Fruit fly (Drosophila melanogaster) whole organism, prepupa: ENCODE results near the gene fon.

Experiments used
- Blimp-1 ChIP-seq: fragments of 200-800 bp; sonication (Bioruptor generic); optimal IDR thresholded peaks from 3 replicates; lab custom pipeline; 2017; ENCODE audit warnings: missing biosample characterization, missing genetic modification characterization, mild to moderate bottlenecking, moderate library complexity, missing genetic modification reagents
- CG10669 ChIP-seq: fragments of 200-800 bp; sonication (Bioruptor generic); optimal IDR thresholded peaks from 3 replicates; lab custom pipeline; 2018; ENCODE audit warnings: missing biosample characterization, mild to moderate bottlenecking, missing genetic modification characterization, moderate library complexity
- CG11294 ChIP-seq: fragments of 200-800 bp; sonication (Bioruptor generic); IDR thresholded peaks from 2 replicates; pipeline ENCODE4 v1.3.6; 2022; ENCODE audit warnings: missing biosample characterization, missing genetic modification characterization
- CG11762 ChIP-seq: fragments of 200-800 bp; sonication (Bioruptor generic); optimal IDR thresholded peaks from 3 replicates; lab custom pipeline; 2016; ENCODE audit warnings: missing biosample characterization, missing genetic modification characterization; ENCODE audit not compliant: insufficient read depth
- CG11902 ChIP-seq: fragments of 200-800 bp; sonication (Bioruptor generic); optimal IDR thresholded peaks from 3 replicates; lab custom pipeline; 2016; ENCODE audit warnings: missing biosample characterization, missing genetic modification characterization
- CG1621 ChIP-seq: fragments of 200-800 bp; sonication (Bioruptor generic); optimal IDR thresholded peaks from 3 replicates; lab custom pipeline; 2018; ENCODE audit warnings: missing biosample characterization, mild to moderate bottlenecking, missing genetic modification characterization
- CG16779 ChIP-seq: fragments of 200-800 bp; sonication (Bioruptor generic); optimal IDR thresholded peaks from 3 replicates; lab custom pipeline; 2017; ENCODE audit warnings: missing biosample characterization, mild to moderate bottlenecking, missing genetic modification characterization
- CG31627 ChIP-seq: fragments of 200-800 bp; sonication (Bioruptor generic); optimal IDR thresholded peaks from 3 replicates; lab custom pipeline; 2016; ENCODE audit warnings: missing biosample characterization, missing genetic modification characterization
- CG32006 ChIP-seq: fragments of 200-800 bp; sonication (Bioruptor generic); optimal IDR thresholded peaks from 3 replicates; lab custom pipeline; 2017; ENCODE audit warnings: missing biosample characterization, mild to moderate bottlenecking, missing genetic modification characterization
- CG34406 ChIP-seq: fragments of 200-800 bp; sonication (Bioruptor generic); optimal IDR thresholded peaks from 3 replicates; lab custom pipeline; 2016; ENCODE audit warnings: missing biosample characterization, missing genetic modification characterization
- CG3919 ChIP-seq: fragments of 200-800 bp; sonication (Bioruptor generic); optimal IDR thresholded peaks from 3 replicates; lab custom pipeline; 2016; ENCODE audit warnings: missing biosample characterization, missing genetic modification characterization
- CG4318 ChIP-seq: fragments of 200-800 bp; sonication (Bioruptor generic); optimal IDR thresholded peaks from 3 replicates; lab custom pipeline; 2017; ENCODE audit warnings: missing biosample characterization, mild to moderate bottlenecking, missing genetic modification characterization
- CG6792 ChIP-seq: fragments of 200-800 bp; sonication (Bioruptor generic); optimal IDR thresholded peaks from 3 replicates; lab custom pipeline; 2016; ENCODE audit warnings: missing biosample characterization, missing genetic modification characterization
- CG6808 ChIP-seq: fragments of 200-800 bp; sonication (Bioruptor generic); optimal IDR thresholded peaks from 3 replicates; lab custom pipeline; 2017; ENCODE audit warnings: missing biosample characterization, missing genetic modification characterization, mild to moderate bottlenecking, moderate library complexity, missing genetic modification reagents
- CG7368 ChIP-seq: fragments of 200-800 bp; sonication (Bioruptor generic); optimal IDR thresholded peaks from 3 replicates; lab custom pipeline; 2016; ENCODE audit warnings: missing biosample characterization, missing genetic modification characterization
- CG8119 ChIP-seq: fragments of 200-800 bp; sonication (Bioruptor generic); IDR thresholded peaks from 3 replicates; pipeline ENCODE4 v1.3.6; 2022; ENCODE audit warnings: missing biosample characterization, missing genetic modification characterization
- CG8632 ChIP-seq: fragments of 200-800 bp; sonication (Bioruptor generic); optimal IDR thresholded peaks from 3 replicates; lab custom pipeline; 2016; ENCODE audit warnings: missing biosample characterization, missing genetic modification characterization
- Eip75B ChIP-seq: fragments of 200-800 bp; sonication (Bioruptor generic); optimal IDR thresholded peaks from 3 replicates; lab custom pipeline; 2016; ENCODE audit warnings: missing biosample characterization, missing genetic modification characterization
- Eip93F ChIP-seq: fragments of 200-800 bp; sonication (Bioruptor generic); optimal IDR thresholded peaks from 2 replicates; lab custom pipeline; 2016; ENCODE audit warnings: missing biosample characterization, mild to moderate bottlenecking, missing genetic modification characterization
- Ets21C ChIP-seq: fragments of 200-800 bp; sonication (Bioruptor generic); optimal IDR thresholded peaks from 3 replicates; lab custom pipeline; 2016; ENCODE audit warnings: missing biosample characterization, missing genetic modification characterization
- Hr38 ChIP-seq: sonication (Bioruptor generic); optimal IDR thresholded peaks from 2 replicates; lab custom pipeline; 2016; ENCODE audit warnings: missing biosample characterization, missing genetic modification characterization
- Hr39 ChIP-seq: fragments of 200-800 bp; sonication (Bioruptor generic); optimal IDR thresholded peaks from 2 replicates; lab custom pipeline; 2016; ENCODE audit warnings: missing biosample characterization, missing genetic modification characterization
- Hr4 ChIP-seq: fragments of 200-800 bp; sonication (Bioruptor generic); optimal IDR thresholded peaks from 3 replicates; lab custom pipeline; 2016; ENCODE audit warnings: missing biosample characterization, missing genetic modification characterization
- Met ChIP-seq: fragments of 200-800 bp; sonication (Bioruptor generic); optimal IDR thresholded peaks from 3 replicates; lab custom pipeline; 2016; ENCODE audit warnings: missing biosample characterization, missing genetic modification characterization
- OdsH ChIP-seq: fragments of 200-800 bp; sonication (Bioruptor generic); optimal IDR thresholded peaks from 3 replicates; lab custom pipeline; 2016; ENCODE audit warnings: missing biosample characterization, missing genetic modification characterization
- Smox ChIP-seq: fragments of 200-800 bp; sonication (Bioruptor generic); optimal IDR thresholded peaks from 3 replicates; lab custom pipeline; 2016; ENCODE audit warnings: missing biosample characterization, missing genetic modification characterization
- Sox14 ChIP-seq: fragments of 200-800 bp; sonication (Bioruptor generic); optimal IDR thresholded peaks from 3 replicates; lab custom pipeline; 2016; ENCODE audit warnings: missing biosample characterization, missing genetic modification characterization
- Sox15 ChIP-seq: fragments of 200-800 bp; sonication (Bioruptor generic); optimal IDR thresholded peaks from 3 replicates; lab custom pipeline; 2016; ENCODE audit warnings: missing biosample characterization, missing genetic modification characterization
- acj6 ChIP-seq: fragments of 200-800 bp; sonication (Bioruptor generic); optimal IDR thresholded peaks from 3 replicates; lab custom pipeline; 2016; ENCODE audit warnings: missing biosample characterization, missing genetic modification characterization
- cyc ChIP-seq: fragments of 200-800 bp; sonication (Bioruptor generic); optimal IDR thresholded peaks from 3 replicates; lab custom pipeline; 2016; ENCODE audit warnings: missing biosample characterization, missing genetic modification characterization
- dac ChIP-seq: fragments of 200-800 bp; sonication (Bioruptor generic); optimal IDR thresholded peaks from 2 replicates; lab custom pipeline; 2017; ENCODE audit warnings: missing biosample characterization, mild to moderate bottlenecking, missing genetic modification characterization
- dsx ChIP-seq: fragments of 200-800 bp; optimal IDR thresholded peaks from 3 replicates; lab custom pipeline; 2019; ENCODE audit warnings: missing biosample characterization, mild to moderate bottlenecking, missing genetic modification characterization, moderate library complexity; ENCODE audit not compliant: poor library complexity, severe bottlenecking
- eg ChIP-seq: fragments of 200-800 bp; sonication (Bioruptor generic); IDR thresholded peaks from 3 replicates; pipeline ENCODE4 v1.3.6; 2022; ENCODE audit warnings: missing biosample characterization, missing genetic modification characterization
- fd85E ChIP-seq: fragments of 200-800 bp; sonication (Bioruptor generic); optimal IDR thresholded peaks from 3 replicates; lab custom pipeline; 2016; ENCODE audit warnings: missing biosample characterization, missing genetic modification characterization
- fkh ChIP-seq: fragments of 200-800 bp; sonication (Bioruptor generic); optimal IDR thresholded peaks from 3 replicates; lab custom pipeline; 2017; ENCODE audit warnings: missing biosample characterization, mild to moderate bottlenecking, missing genetic modification characterization, moderate library complexity
- pdm3 ChIP-seq: fragments of 200-800 bp; sonication (Bioruptor generic); optimal IDR thresholded peaks from 3 replicates; lab custom pipeline; 2016; ENCODE audit warnings: missing biosample characterization, missing genetic modification characterization
- salr ChIP-seq, 2 experiments: fragments of 200-800 bp; sonication (Bioruptor generic); optimal IDR thresholded peaks; 3 replicates each; lab custom pipeline; 2016 to 2018; ENCODE audit warnings: missing biosample characterization in 2 of 2, missing genetic modification characterization in 2 of 2, mild to moderate bottlenecking in 1 of 2
- ss ChIP-seq, 2 experiments: fragments of 200-800 bp; sonication (Bioruptor generic); optimal IDR thresholded peaks; 2 replicates in 1 of 2; 3 replicates in 1 of 2; lab custom pipeline; 2017 to 2018; ENCODE audit warnings: mild to moderate bottlenecking in 2 of 2, missing biosample characterization in 2 of 2, missing genetic modification characterization in 2 of 2, moderate library complexity in 1 of 2
- svp ChIP-seq: fragments of 200-800 bp; sonication (Bioruptor generic); peaks from one replicate; lab custom pipeline; 2016; ENCODE audit warnings: missing biosample characterization, missing genetic modification characterization
- topi ChIP-seq: fragments of 200-800 bp; sonication (Bioruptor generic); optimal IDR thresholded peaks from 3 replicates; lab custom pipeline; 2016; ENCODE audit warnings: missing biosample characterization, missing genetic modification characterization

fon gene

DNA sequence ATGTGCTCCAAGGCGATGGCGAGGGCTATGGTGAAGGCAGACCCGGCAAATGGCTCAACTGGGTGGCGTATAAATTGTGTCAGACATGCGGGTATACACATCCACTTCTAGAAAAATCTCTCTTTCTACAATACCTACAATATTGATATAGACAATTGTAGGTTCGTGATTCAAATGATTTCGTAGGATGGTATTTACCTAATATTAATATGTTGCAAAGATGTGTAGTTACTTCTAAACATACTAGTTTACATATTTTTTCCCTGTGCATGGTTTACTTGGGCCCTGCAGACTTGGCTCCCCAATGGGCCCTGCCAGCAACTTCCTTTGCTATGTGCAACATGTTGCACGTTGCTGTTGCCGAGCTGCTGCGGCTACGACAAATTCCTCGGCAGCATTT lies 44.0 kb downstream of the fon start (continued):
- TF ChIP-seq CG31627 (peak; percentile 25), CG3919 (GFP tag; lab: Kevin White, UChicago) (peak; percentile 82), topi (GFP tag; lab: Kevin White, UChicago) (peak; percentile 36), Met (GFP tag; lab: Kevin White, UChicago) (peak; percentile 7), ss (GFP tag; optimal IDR thresholded peaks at IDR 0.05; lab: Kevin White, UChicago) (peak; percentile 77 to 86), CG4318 (GFP tag; lab: Kevin White, UChicago) (peak; percentile 66), salr (GFP tag; optimal IDR thresholded peaks at IDR 0.05; lab: Kevin White, UChicago) (peak; percentile 82 to 85), CG34406 (GFP tag; lab: Kevin White, UChicago) (peak; percentile 57), CG1621 (tag; lab: Kevin White, UChicago) (peak; percentile 95), Sox14 (peak; percentile 89), CG32006 (GFP tag; lab: Kevin White, UChicago) (peak; percentile 81), CG8632 (peak; percentile 66), acj6 (GFP tag; lab: Kevin White, UChicago) (peak; percentile 85), Eip75B (GFP tag; lab: Kevin White, UChicago) (peak; percentile 91)

DNA sequence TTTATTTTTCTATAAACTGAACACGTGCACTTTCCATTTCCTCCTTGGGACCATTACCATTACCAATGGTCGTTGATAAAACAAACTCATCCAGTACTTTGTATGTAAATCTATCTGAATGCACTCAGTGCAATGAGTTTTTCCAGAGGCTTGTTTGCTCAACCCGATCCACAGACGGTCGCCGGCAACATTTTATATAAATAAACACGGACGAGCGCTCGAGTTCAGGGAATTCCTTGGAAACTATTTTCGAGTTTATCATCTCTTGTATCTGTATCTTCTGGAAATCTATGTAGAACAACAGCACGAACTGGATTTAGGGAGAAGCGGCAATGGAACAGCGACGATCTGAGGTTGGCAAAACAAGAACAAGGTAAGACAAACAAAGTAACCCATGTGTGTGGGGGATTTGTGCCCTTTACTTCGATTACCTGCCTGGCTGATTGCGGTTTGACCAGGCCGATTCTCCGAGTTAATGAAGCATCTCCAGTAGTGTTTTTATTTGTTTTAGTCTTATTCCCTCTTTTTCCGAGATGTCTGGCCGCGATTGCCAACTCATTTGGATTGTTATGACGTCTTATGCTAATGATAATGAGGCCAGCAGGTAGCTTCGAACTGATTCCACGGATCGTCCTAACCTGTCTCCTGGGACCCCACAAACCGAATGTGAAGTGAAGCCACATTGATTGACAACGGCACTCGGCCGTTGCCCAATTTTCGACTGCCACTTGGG lies 44.8 kb downstream of the fon start:
- TF ChIP-seq fkh (GFP tag; lab: Kevin White, UChicago) (peak; percentile 42), dsx (GFP tag; lab: Kevin White, UChicago) (peak; percentile 56), dac (GFP tag; lab: Kevin White, UChicago) (no peak), Eip93F (GFP tag; lab: Kevin White, UChicago) (no peak), fd85E (GFP tag; lab: Kevin White, UChicago) (no peak), CG10669 (GFP tag; lab: Kevin White, UChicago) (no peak), CG1621 (tag; lab: Kevin White, UChicago) (no peak)
- TF ChIP-seq, all 60 proteins: peak for 2

DNA sequence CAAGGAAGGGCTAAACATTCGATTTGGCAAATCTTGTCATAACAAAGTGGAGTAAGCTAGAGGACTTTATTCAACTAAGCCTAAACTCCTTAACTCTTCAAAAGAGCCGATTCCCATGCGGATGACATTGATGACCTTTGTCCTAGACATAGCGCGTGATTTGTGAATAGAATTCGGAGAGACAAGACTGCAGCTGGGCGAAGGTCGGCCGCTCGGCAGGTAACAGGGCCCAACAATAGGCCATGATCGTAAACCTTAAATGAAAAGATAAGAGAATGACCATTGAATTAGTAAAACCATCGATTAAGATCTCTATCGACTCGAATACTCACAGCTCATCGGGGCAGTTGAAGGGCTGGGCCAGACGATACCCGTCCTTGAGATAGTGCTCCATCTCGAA lies 47.0 kb downstream of the fon start:
- TF ChIP-seq fkh (GFP tag; lab: Kevin White, UChicago): no peak
- no peak for TF ChIP-seq Hr38 (GFP tag; lab: Kevin White, UChicago)
- no peak for TF ChIP-seq Sox15 (GFP tag; lab: Kevin White, UChicago)
- no peak for TF ChIP-seq Hr39
- TF ChIP-seq Eip93F (GFP tag; lab: Kevin White, UChicago): no peak
- no peak for TF ChIP-seq svp
- no peak for TF ChIP-seq topi (GFP tag; lab: Kevin White, UChicago)
- TF ChIP-seq CG11762 (GFP tag; lab: Kevin White, UChicago): no peak
- no peak for TF ChIP-seq Hr4 (GFP tag; lab: Kevin White, UChicago)
- no peak for TF ChIP-seq CG16779
- no peak for TF ChIP-seq Blimp-1
- no peak for TF ChIP-seq CG10669 (GFP tag; lab: Kevin White, UChicago)
- no peak for TF ChIP-seq ss (GFP tag; optimal IDR thresholded peaks at IDR 0.05; lab: Kevin White, UChicago)
- TF ChIP-seq CG31627: no peak
- no peak for TF ChIP-seq CG6792 (GFP tag; lab: Kevin White, UChicago)

DNA sequence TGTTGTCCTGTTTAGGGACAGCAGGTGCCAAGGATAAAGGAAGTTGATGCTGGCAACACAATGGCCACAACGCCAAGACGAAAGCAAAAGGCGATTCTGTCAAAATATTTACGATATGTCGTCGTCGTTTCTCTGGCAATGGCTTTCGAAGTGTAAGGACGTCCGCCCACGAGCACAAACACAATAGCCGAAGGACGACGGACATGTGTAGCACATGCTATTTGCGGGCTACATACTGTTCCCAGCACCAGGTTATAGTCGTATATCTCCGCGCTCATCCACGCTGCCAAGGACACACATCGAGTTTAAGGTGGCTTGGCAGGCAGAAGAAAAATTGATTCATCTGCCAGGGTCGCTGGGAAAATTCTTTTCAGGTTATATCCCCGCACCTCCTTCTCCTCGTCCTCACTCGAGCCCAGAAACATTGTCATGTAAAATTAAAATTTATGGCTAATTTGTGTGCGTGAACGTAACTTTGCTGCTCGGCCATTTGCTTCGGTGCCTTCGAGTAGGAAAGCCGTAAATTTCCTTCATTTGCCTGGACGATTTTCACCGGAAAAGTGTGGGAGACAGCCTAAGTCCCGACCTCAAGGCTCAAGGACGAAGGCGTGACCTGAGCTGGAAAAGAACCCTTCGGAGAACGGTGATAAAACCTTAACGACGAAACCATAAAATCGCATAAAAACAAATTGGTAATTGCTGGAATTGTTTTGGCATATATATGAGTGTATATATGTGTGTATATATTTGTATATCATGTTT lies 47.9 kb downstream of the fon start:
- no peak for TF ChIP-seq CG3919 (GFP tag; lab: Kevin White, UChicago)

DNA sequence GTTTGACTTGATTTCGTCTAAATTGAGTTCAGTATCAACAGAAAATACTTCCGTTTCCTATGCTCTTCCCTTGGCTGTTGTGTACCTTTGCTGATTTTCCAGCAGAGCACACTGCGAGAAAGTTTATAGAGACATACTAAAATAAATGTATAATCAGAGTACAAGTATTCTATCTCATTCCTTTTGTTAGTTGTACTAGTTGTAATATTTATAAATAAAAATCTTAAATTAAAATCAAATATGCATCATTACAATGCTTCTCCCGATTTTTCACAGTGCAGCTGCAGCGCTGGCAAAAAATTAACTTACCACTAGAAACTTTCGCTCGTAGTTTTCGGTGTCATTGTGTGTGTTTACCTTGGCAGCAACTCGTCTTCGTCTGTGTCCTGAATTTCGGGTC lies 51.0 kb downstream of the fon start:
- TF ChIP-seq Smox (GFP tag; lab: Kevin White, UChicago) (peak; percentile 4), CG6808 (GFP tag; lab: Kevin White, UChicago) (no peak), CG11294 (GFP tag; lab: Robert Waterston, UW) (no peak), CG8119 (GFP tag; lab: Robert Waterston, UW) (0 out of 3 replicates have a peak, but pooled peaks have one; percentile 33), CG7368 (GFP tag; lab: Kevin White, UChicago) (no peak), Ets21C (no peak), OdsH (GFP tag; lab: Kevin White, UChicago) (peak; percentile 26), CG10669 (GFP tag; lab: Kevin White, UChicago) (peak; percentile 24), Sox14 (no peak), CG11762 (GFP tag; lab: Kevin White, UChicago) (no peak), Hr4 (GFP tag; lab: Kevin White, UChicago) (peak; percentile 53), CG11902 (GFP tag; lab: Kevin White, UChicago) (no peak), eg (GFP tag; lab: Robert Waterston, UW) (0 out of 3 replicates have a peak, but pooled peaks have one; percentile 11), fkh (GFP tag; lab: Kevin White, UChicago) (no peak), pdm3 (GFP tag; lab: Kevin White, UChicago) (peak; percentile 19), cyc (GFP tag; lab: Kevin White, UChicago) (no peak), Hr39 (peak; percentile 13), Blimp-1 (no peak)
